Worm (Caenorhabditis elegans): ENCODE data around the gene K07C11.8.

K07C11.8 gene

DNA sequence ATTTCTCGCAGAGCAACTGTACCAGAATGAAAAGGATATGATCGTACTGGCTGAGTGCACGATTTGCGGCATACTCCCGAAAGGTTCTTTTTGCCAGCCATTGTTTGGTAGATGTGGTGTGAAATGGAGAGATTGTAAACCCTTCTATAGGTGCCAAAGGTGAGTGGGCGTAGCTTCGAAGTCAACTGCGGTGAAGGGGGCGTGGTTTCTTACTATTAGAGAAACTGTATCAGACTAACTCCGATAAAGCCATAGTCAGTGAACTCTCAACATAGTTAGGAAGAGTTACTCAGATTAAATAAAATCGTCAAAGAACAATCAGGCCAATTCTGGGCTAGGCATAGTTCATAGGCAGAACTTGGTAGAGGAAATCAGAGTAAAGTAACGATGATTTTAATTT lies 40.3 kb downstream of the K07C11.8 start, which contains the start of gene F20D6.9:
F20D6.9 (minus strand) TSS at position 101 of the 400 bp plus-strand sequence.
- TF ChIP-seq ces-1 (GFP tag; optimal IDR thresholded peaks at IDR 0.05) (no peak), nhr-28 (tag; optimal IDR thresholded peaks at IDR 0.05) (no peak), C04F5.9 (tag; optimal IDR thresholded peaks at IDR 0.05) (no peak), ets-5 (GFP tag; IDR thresholded peaks at IDR 0.05) (no peak), nhr-20 (tag; optimal IDR thresholded peaks at IDR 0.05) (no peak), tlp-1 (tag; optimal IDR thresholded peaks at IDR 0.05) (no peak), alr-1 (tag; optimal IDR thresholded peaks at IDR 0.05; ENCODE audit: borderline replicate concordance) (no peak), isw-1 (GFP tag; IDR thresholded peaks at IDR 0.05) (no peak), dsc-1 (tag; optimal IDR thresholded peaks at IDR 0.05) (no peak), unc-130 (tag; optimal IDR thresholded peaks at IDR 0.05) (no peak), ceh-8 (GFP tag; optimal IDR thresholded peaks at IDR 0.05) (no peak), zip-4 (GFP tag; optimal IDR thresholded peaks at IDR 0.05) (no peak), mep-1 (tag; optimal IDR thresholded peaks at IDR 0.05) (no peak), sptf-1 (tag; optimal IDR thresholded peaks at IDR 0.05) (no peak), pqm-1 (tag; optimal IDR thresholded peaks at IDR 0.05) (no peak), nhr-77 (tag; optimal IDR thresholded peaks at IDR 0.05) (no peak), fkh-4 (tag; optimal IDR thresholded peaks at IDR 0.05; ENCODE audit: borderline replicate concordance) (no peak), ceh-82 (tag; optimal IDR thresholded peaks at IDR 0.05) (no peak)

DNA sequence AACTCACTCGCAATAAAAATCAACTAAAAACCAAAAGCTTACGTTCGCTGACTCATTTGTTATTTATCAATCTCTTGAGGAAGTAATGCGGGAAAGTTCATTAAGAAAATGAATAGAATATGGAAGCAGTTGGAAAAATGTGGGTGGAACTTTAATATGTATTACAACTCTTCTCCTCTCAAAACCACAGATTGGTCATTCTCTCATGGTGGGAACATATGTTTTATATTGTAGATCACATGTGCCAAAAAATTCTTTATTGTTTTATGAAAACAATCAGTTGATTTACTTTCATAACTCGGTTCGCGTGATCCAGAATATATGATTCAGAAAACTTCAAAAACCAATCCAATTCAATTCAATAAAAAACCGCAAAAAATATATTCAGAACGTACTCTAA lies 46.0 kb downstream of the K07C11.8 start:
- no peak for TF ChIP-seq fkh-10 (GFP tag; optimal IDR thresholded peaks at IDR 0.05)
- TF ChIP-seq blmp-1 (tag; optimal IDR thresholded peaks at IDR 0.05), result no peak
- TF ChIP-seq snpc-4 (tag; optimal IDR thresholded peaks at IDR 0.05), result no peak
- TF ChIP-seq nhr-12 (tag; optimal IDR thresholded peaks at IDR 0.05), result no peak
- no peak for TF ChIP-seq C16A3.4 (tag; optimal IDR thresholded peaks at IDR 0.05)
- no peak for TF ChIP-seq sup-37 (GFP tag; optimal IDR thresholded peaks at IDR 0.05)
- peak; percentile 69 for TF ChIP-seq fkh-4 (tag; optimal IDR thresholded peaks at IDR 0.05; ENCODE audit: borderline replicate concordance)
- no peak for TF ChIP-seq ceh-82 (tag; optimal IDR thresholded peaks at IDR 0.05)
- no peak for TF ChIP-seq lin-15B (tag; optimal IDR thresholded peaks at IDR 0.05)
- no peak for TF ChIP-seq lin-35 (GFP tag; optimal IDR thresholded peaks at IDR 0.05)
- TF ChIP-seq dsc-1 (tag; optimal IDR thresholded peaks at IDR 0.05), result peak; percentile 91
- no peak for TF ChIP-seq unc-86 (tag; optimal IDR thresholded peaks at IDR 0.05)

DNA sequence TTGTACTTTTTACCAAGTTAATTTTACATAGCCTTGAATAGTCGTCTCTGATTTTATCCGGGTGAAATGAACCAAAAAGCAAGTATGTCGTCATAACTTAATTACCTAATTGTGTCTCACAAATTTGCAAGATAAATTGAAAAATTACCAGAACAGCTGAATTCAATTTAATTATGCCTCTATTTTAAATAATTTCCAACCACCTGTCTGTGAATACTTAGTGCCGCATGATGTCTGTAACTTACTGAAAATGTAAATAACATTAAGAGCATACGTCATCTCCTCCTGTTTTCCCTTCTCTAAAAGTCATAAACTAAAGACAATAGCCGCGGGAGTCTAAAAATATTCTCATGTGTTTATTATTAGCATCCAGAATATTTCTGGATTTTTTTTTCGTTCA lies 47.4 kb downstream of the K07C11.8 start:
- no peak for TF ChIP-seq elt-2 (tag; optimal IDR thresholded peaks at IDR 0.05)
- TF ChIP-seq fkh-8 (tag; optimal IDR thresholded peaks at IDR 0.05), result peak; percentile 52
- peak; percentile 77 for TF ChIP-seq hlh-4 (tag; optimal IDR thresholded peaks at IDR 0.05)
- TF ChIP-seq ceh-8 (GFP tag; optimal IDR thresholded peaks at IDR 0.05), result peak; percentile 74
- TF ChIP-seq nhr-71 (tag; optimal IDR thresholded peaks at IDR 0.05), result peak; percentile 41
- TF ChIP-seq dsc-1 (tag; optimal IDR thresholded peaks at IDR 0.05), result peak; percentile 49
- TF ChIP-seq sup-37 (GFP tag; optimal IDR thresholded peaks at IDR 0.05), result no peak
- TF ChIP-seq nhr-47 (tag; optimal IDR thresholded peaks at IDR 0.05), result peak; percentile 53
- no peak for TF ChIP-seq snpc-4 (tag; optimal IDR thresholded peaks at IDR 0.05)

DNA sequence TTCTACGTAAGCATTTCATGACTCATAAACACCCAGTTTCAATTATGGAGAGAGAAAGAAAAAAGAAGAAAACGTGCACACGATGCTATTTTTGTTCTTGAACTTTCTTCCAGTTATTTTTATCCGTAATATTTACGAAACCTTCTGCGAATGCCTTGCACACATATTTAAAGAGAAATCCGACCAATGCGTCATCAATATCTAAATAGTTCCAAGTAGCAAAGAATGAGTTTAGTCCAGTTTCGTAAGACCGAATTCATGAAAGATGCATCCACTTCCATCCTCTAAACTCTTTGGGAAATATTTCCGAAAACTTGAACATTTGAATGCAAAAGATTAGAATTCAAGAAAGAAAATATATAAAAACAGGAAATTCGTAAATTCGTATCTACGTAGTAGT lies 48.5 kb downstream of the K07C11.8 start:
- no peak for TF ChIP-seq lin-13 (GFP tag; optimal IDR thresholded peaks at IDR 0.05)
- no peak for TF ChIP-seq lin-15B (tag; optimal IDR thresholded peaks at IDR 0.05)
- TF ChIP-seq lir-3 (tag; optimal IDR thresholded peaks at IDR 0.05; ENCODE audit: poor library complexity), result no peak
- no peak for TF ChIP-seq dpl-1 (GFP tag; optimal IDR thresholded peaks at IDR 0.05)
- no peak for TF ChIP-seq irx-1 (tag; optimal IDR thresholded peaks at IDR 0.05)
- TF ChIP-seq vab-15 (tag; optimal IDR thresholded peaks at IDR 0.05), result no peak
- peak; percentile 30 for TF ChIP-seq nhr-71 (tag; optimal IDR thresholded peaks at IDR 0.05)
- no peak for TF ChIP-seq ceh-63 (GFP tag; optimal IDR thresholded peaks at IDR 0.05)
- TF ChIP-seq C34B4.2 (tag; optimal IDR thresholded peaks at IDR 0.05), result no peak
- TF ChIP-seq dsc-1 (tag; optimal IDR thresholded peaks at IDR 0.05), result peak; percentile 27
- no peak for TF ChIP-seq xbp-1 (tag; optimal IDR thresholded peaks at IDR 0.05)
- TF ChIP-seq alr-1 (tag; optimal IDR thresholded peaks at IDR 0.05; ENCODE audit: borderline replicate concordance), result no peak
- TF ChIP-seq snpc-4 (tag; optimal IDR thresholded peaks at IDR 0.05), result no peak
- TF ChIP-seq lsy-2 (tag; optimal IDR thresholded peaks at IDR 0.05), result no peak
- TF ChIP-seq lin-35 (GFP tag; optimal IDR thresholded peaks at IDR 0.05), result no peak
- TF ChIP-seq unc-130 (tag; optimal IDR thresholded peaks at IDR 0.05), result no peak
- no peak for TF ChIP-seq pag-3 (tag; optimal IDR thresholded peaks at IDR 0.05; ENCODE audit: borderline replicate concordance, insufficient read depth)
- no peak for TF ChIP-seq blmp-1 (tag; optimal IDR thresholded peaks at IDR 0.05)
- no peak for TF ChIP-seq ceh-8 (GFP tag; optimal IDR thresholded peaks at IDR 0.05)
- TF ChIP-seq unc-30 (tag; optimal IDR thresholded peaks at IDR 0.05), result no peak
- TF ChIP-seq fkh-4 (tag; optimal IDR thresholded peaks at IDR 0.05; ENCODE audit: borderline replicate concordance), result peak; percentile 19
- TF ChIP-seq ama-1 (optimal IDR thresholded peaks at IDR 0.05), result no peak
- no peak for TF ChIP-seq mef-2 (tag; optimal IDR thresholded peaks at IDR 0.05)
- no peak for TF ChIP-seq efl-1 (optimal IDR thresholded peaks at IDR 0.05)
- no peak for TF ChIP-seq efl-1 (GFP tag; optimal IDR thresholded peaks at IDR 0.05 in 1 of 2)
